Fruit fly (Drosophila melanogaster) whole organism, embryonic: Measurements from ENCODE around the gene CG1951.

Source experiments
- BEAF-32 ChIP-seq: fragments of 200-800 bp; sonication (Bioruptor generic); optimal IDR thresholded peaks from 3 replicates; lab custom pipeline; 2017; ENCODE audit warnings: missing biosample characterization, missing genetic modification characterization, mild to moderate bottlenecking, moderate library complexity, missing genetic modification reagents
- CG10321 ChIP-seq: fragments of 200-800 bp; sonication (Bioruptor generic); IDR thresholded peaks from 2 replicates; pipeline ENCODE4 v1.3.6; 2022; ENCODE audit warnings: missing biosample characterization, missing genetic modification characterization
- CG11560 ChIP-seq: fragments of 200-800 bp; sonication (Bioruptor generic); IDR thresholded peaks from 3 replicates; pipeline ENCODE4 v1.3.6; 2022; ENCODE audit warnings: missing biosample characterization, missing genetic modification characterization
- CG12299 ChIP-seq: fragments of 200-800 bp; sonication (Bioruptor generic); optimal IDR thresholded peaks from 2 replicates; lab custom pipeline; 2018; ENCODE audit warnings: missing biosample characterization, mild to moderate bottlenecking, missing genetic modification characterization
- CG12391 ChIP-seq: fragments of 200-800 bp; sonication (Bioruptor generic); optimal IDR thresholded peaks from 3 replicates; lab custom pipeline; 2018; ENCODE audit warnings: missing biosample characterization, mild to moderate bottlenecking, missing genetic modification characterization, moderate library complexity
- CG12659 ChIP-seq: fragments of 200-800 bp; sonication (Bioruptor generic); optimal IDR thresholded peaks from 3 replicates; lab custom pipeline; 2017; ENCODE audit warnings: mild to moderate bottlenecking, missing biosample characterization, missing genetic modification reagents, missing genetic modification characterization
- CG12769 ChIP-seq: fragments of 200-800 bp; sonication (Bioruptor generic); optimal IDR thresholded peaks from 2 replicates; lab custom pipeline; 2019; ENCODE audit warnings: missing biosample characterization, mild to moderate bottlenecking, missing genetic modification characterization, moderate library complexity
- CG12942 ChIP-seq: fragments of 200-800 bp; sonication (Bioruptor generic); optimal IDR thresholded peaks from 3 replicates; lab custom pipeline; 2016; ENCODE audit warnings: missing biosample characterization, missing genetic modification characterization
- CG13894 ChIP-seq: fragments of 200-800 bp; sonication (Bioruptor generic); optimal IDR thresholded peaks from 3 replicates; lab custom pipeline; 2018; ENCODE audit warnings: missing biosample characterization, mild to moderate bottlenecking, missing genetic modification characterization, moderate library complexity
- CG15011 ChIP-seq: fragments of 200-800 bp; sonication (Bioruptor generic); optimal IDR thresholded peaks from 3 replicates; lab custom pipeline; 2018; ENCODE audit warnings: missing biosample characterization, mild to moderate bottlenecking, missing genetic modification characterization
- CG15073 ChIP-seq: fragments of 200-800 bp; sonication (Bioruptor generic); optimal IDR thresholded peaks from 2 replicates; lab custom pipeline; 2016; ENCODE audit warnings: missing biosample characterization, missing genetic modification characterization
- CG15269 ChIP-seq: fragments of 200-800 bp; sonication (Bioruptor generic); optimal IDR thresholded peaks from 2 replicates; lab custom pipeline; 2018; ENCODE audit warnings: missing biosample characterization, mild to moderate bottlenecking, missing genetic modification characterization, moderate library complexity
- CG15601 ChIP-seq: fragments of 200-800 bp; sonication (Bioruptor generic); optimal IDR thresholded peaks from 3 replicates; lab custom pipeline; 2019; ENCODE audit warnings: missing biosample characterization, mild to moderate bottlenecking, missing genetic modification characterization, moderate library complexity
- CG1602 ChIP-seq: fragments of 200-800 bp; sonication (Bioruptor generic); optimal IDR thresholded peaks from 3 replicates; lab custom pipeline; 2016; ENCODE audit warnings: missing biosample characterization, missing genetic modification characterization
- CG1647 ChIP-seq: fragments of 200-800 bp; sonication (Bioruptor generic); optimal IDR thresholded peaks from 3 replicates; lab custom pipeline; 2016; ENCODE audit warnings: missing biosample characterization, missing genetic modification characterization
- CG16815 ChIP-seq: fragments of 200-800 bp; sonication (Bioruptor generic); optimal IDR thresholded peaks from 3 replicates; lab custom pipeline; 2017; ENCODE audit warnings: missing biosample characterization, mild to moderate bottlenecking, missing genetic modification characterization
- CG1792 ChIP-seq: fragments of 200-800 bp; sonication (Bioruptor generic); optimal IDR thresholded peaks from 2 replicates; lab custom pipeline; 2016; ENCODE audit warnings: missing biosample characterization, missing genetic modification characterization
- CG18262 ChIP-seq: fragments of 200-800 bp; optimal IDR thresholded peaks from 3 replicates; lab custom pipeline; 2019; ENCODE audit warnings: missing biosample characterization, mild to moderate bottlenecking, missing genetic modification characterization, moderate library complexity
- CG18619 ChIP-seq: fragments of 200-800 bp; sonication (Bioruptor generic); optimal IDR thresholded peaks from 3 replicates; lab custom pipeline; 2017; ENCODE audit warnings: missing biosample characterization, mild to moderate bottlenecking, missing genetic modification characterization
- CG6175 ChIP-seq: fragments of 200-800 bp; sonication (Bioruptor generic); IDR thresholded peaks from 3 replicates; pipeline ENCODE4 v1.3.6; 2022; ENCODE audit warnings: missing biosample characterization, missing genetic modification characterization
- CG6765 ChIP-seq: fragments of 200-800 bp; sonication (Bioruptor generic); optimal IDR thresholded peaks from 3 replicates; lab custom pipeline; 2017; ENCODE audit warnings: missing biosample characterization, mild to moderate bottlenecking, missing genetic modification characterization
- CG6854 ChIP-seq: fragments of 200-800 bp; sonication (Bioruptor generic); optimal IDR thresholded peaks from 3 replicates; lab custom pipeline; 2017; ENCODE audit warnings: missing biosample characterization, mild to moderate bottlenecking, missing genetic modification characterization
- CG7745 ChIP-seq: fragments of 200-800 bp; sonication (Bioruptor generic); optimal IDR thresholded peaks from 2 replicates; lab custom pipeline; 2018; ENCODE audit warnings: missing biosample characterization, mild to moderate bottlenecking, missing genetic modification characterization, moderate library complexity
- CG8290 ChIP-seq, 3 experiments: fragments of 200-800 bp; sonication (Bioruptor generic); optimal IDR thresholded peaks; 2 replicates each; lab custom pipeline; 2016 to 2019; ENCODE audit warnings: missing biosample characterization in 3 of 3, missing genetic modification characterization in 3 of 3, mild to moderate bottlenecking in 2 of 3, moderate library complexity in 1 of 3
- CG9437 ChIP-seq: fragments of 200-800 bp; sonication (Bioruptor generic); optimal IDR thresholded peaks from 2 replicates; lab custom pipeline; 2018; ENCODE audit warnings: missing biosample characterization, mild to moderate bottlenecking, missing genetic modification characterization
- CTCF ChIP-seq: fragments of 200-800 bp; sonication (Bioruptor generic); optimal IDR thresholded peaks from 2 replicates; lab custom pipeline; 2017; ENCODE audit warnings: missing biosample characterization, mild to moderate bottlenecking, missing genetic modification characterization, moderate library complexity
- Dll ChIP-seq: fragments of 200-800 bp; sonication (Bioruptor generic); IDR thresholded peaks from 4 replicates; pipeline ENCODE4 v1.3.6; 2022; ENCODE audit warnings: missing biosample characterization, missing genetic modification characterization; ENCODE audit not compliant: partially characterized antibody
- Dp ChIP-seq: fragments of 200-800 bp; sonication (Bioruptor generic); optimal IDR thresholded peaks from 2 replicates; lab custom pipeline; 2018; ENCODE audit warnings: missing biosample characterization, mild to moderate bottlenecking, missing genetic modification characterization, moderate library complexity
- Hmr ChIP-seq: fragments of 200-800 bp; sonication (Bioruptor generic); optimal IDR thresholded peaks from 3 replicates; lab custom pipeline; 2017; ENCODE audit warnings: mild to moderate bottlenecking, missing biosample characterization, missing genetic modification reagents, missing genetic modification characterization
- Hmx ChIP-seq: fragments of 200-800 bp; sonication (Bioruptor generic); optimal IDR thresholded peaks from 2 replicates; lab custom pipeline; 2016; ENCODE audit warnings: missing biosample characterization, missing genetic modification characterization
- Hr78 ChIP-seq, 2 experiments: fragments of 200-800 bp in 1 of 2; fragments of >200 bp in 1 of 2; sonication (Bioruptor generic) in 1 of 2; optimal IDR thresholded peaks; 2 replicates each; lab custom pipeline; 2017 to 2019; ENCODE audit warnings: missing biosample characterization in 2 of 2, missing genetic modification characterization in 2 of 2, mild to moderate bottlenecking in 1 of 2, moderate library complexity in 1 of 2
- Mrtf ChIP-seq: fragments of 200-800 bp; sonication (Bioruptor generic); IDR thresholded peaks from 3 replicates; pipeline ENCODE4 v1.3.6; 2022; ENCODE audit warnings: missing biosample characterization, missing genetic modification characterization
- ash1 ChIP-seq: fragments of 200-800 bp; sonication (Bioruptor generic); optimal IDR thresholded peaks from 2 replicates; lab custom pipeline; 2018; ENCODE audit warnings: missing biosample characterization, mild to moderate bottlenecking, missing genetic modification characterization
- bab2 ChIP-seq: fragments of 200-800 bp; sonication (Bioruptor generic); optimal IDR thresholded peaks from 2 replicates; lab custom pipeline; 2016; ENCODE audit warnings: missing biosample characterization, missing genetic modification characterization
- cato ChIP-seq: fragments of 200-800 bp; sonication (Bioruptor generic); optimal IDR thresholded peaks from 2 replicates; lab custom pipeline; 2016; ENCODE audit warnings: missing biosample characterization, missing genetic modification characterization, borderline replicate concordance
- dati ChIP-seq: fragments of 200-800 bp; sonication (Bioruptor generic); IDR thresholded peaks from 2 replicates; pipeline ENCODE4 v1.3.6; 2022; ENCODE audit warnings: missing biosample characterization, missing genetic modification characterization
- disco-r ChIP-seq: fragments of 200-800 bp; sonication (Bioruptor generic); optimal IDR thresholded peaks from 2 replicates; lab custom pipeline; 2016; ENCODE audit warnings: missing biosample characterization, missing genetic modification characterization
- dpn ChIP-seq, 2 experiments: fragments of 200-800 bp; sonication (Bioruptor generic); optimal IDR thresholded peaks; 3 replicates each; lab custom pipeline; 2016; ENCODE audit warnings: missing biosample characterization in 2 of 2, missing genetic modification characterization in 2 of 2
- ftz-f1 ChIP-seq: fragments of 200-800 bp; sonication (Bioruptor generic); optimal IDR thresholded peaks from 2 replicates; lab custom pipeline; 2016; ENCODE audit warnings: missing biosample characterization, missing genetic modification characterization
- gcm ChIP-seq: fragments of 200-800 bp; sonication (Bioruptor generic); optimal IDR thresholded peaks from 2 replicates; lab custom pipeline; 2019; ENCODE audit warnings: missing biosample characterization, mild to moderate bottlenecking, missing genetic modification characterization, moderate library complexity
- gem ChIP-seq: fragments of 200-800 bp; sonication (Bioruptor generic); optimal IDR thresholded peaks from 2 replicates; lab custom pipeline; 2019; ENCODE audit warnings: missing biosample characterization, mild to moderate bottlenecking, missing genetic modification characterization, moderate library complexity
- grau ChIP-seq: fragments of 200-800 bp; optimal IDR thresholded peaks from 3 replicates; lab custom pipeline; 2019; ENCODE audit warnings: missing biosample characterization, mild to moderate bottlenecking, missing genetic modification characterization, moderate library complexity
- hkb ChIP-seq, 2 experiments: fragments of 200-800 bp in 1 of 2; fragments of >200 bp in 1 of 2; sonication (Bioruptor generic) in 1 of 2; IDR thresholded peaks in 1 of 2; optimal IDR thresholded peaks in 1 of 2; 2 replicates each; pipeline versions ENCODE4 v1.3.6 to Lab custom; 2017 to 2022; ENCODE audit warnings: missing biosample characterization in 1 of 2, missing genetic modification characterization in 1 of 2
- mam ChIP-seq: fragments of 200-800 bp; sonication (Bioruptor generic); optimal IDR thresholded peaks from 3 replicates; lab custom pipeline; 2016; ENCODE audit warnings: missing biosample characterization, missing genetic modification characterization
- pan ChIP-seq, 4 experiments: fragments of >200 bp in 3 of 4; fragments of 200-800 bp in 1 of 4; sonication (Bioruptor generic) in 1 of 4; optimal IDR thresholded peaks in 3 of 4; IDR thresholded peaks in 1 of 4; 2 replicates each; pipeline versions ENCODE4 v1.3.6 to Lab custom; 2017 to 2022; ENCODE audit warnings: missing biosample characterization in 2 of 4, missing genetic modification characterization in 2 of 4, mixed read lengths in 1 of 4
- slou ChIP-seq: fragments of 200-800 bp; sonication (Bioruptor generic); optimal IDR thresholded peaks from 3 replicates; lab custom pipeline; 2016; ENCODE audit warnings: missing biosample characterization, missing genetic modification characterization
- stc ChIP-seq: fragments of 200-800 bp; sonication (Bioruptor generic); IDR thresholded peaks from 2 replicates; pipeline ENCODE4 v1.3.6; 2022; ENCODE audit warnings: missing biosample characterization, missing genetic modification characterization
- trem ChIP-seq: fragments of 200-800 bp; optimal IDR thresholded peaks from 3 replicates; lab custom pipeline; 2019; ENCODE audit warnings: missing biosample characterization, mild to moderate bottlenecking, missing genetic modification characterization, moderate library complexity
- unc-4 ChIP-seq: fragments of 200-800 bp; sonication (Bioruptor generic); IDR thresholded peaks from 2 replicates; pipeline ENCODE4 v1.3.6; 2022; ENCODE audit warnings: missing biosample characterization, missing genetic modification characterization; ENCODE audit not compliant: partially characterized antibody
- wdn ChIP-seq: fragments of 200-800 bp; sonication (Bioruptor generic); IDR thresholded peaks from 2 replicates; pipeline ENCODE4 v1.3.6; 2022; ENCODE audit warnings: missing biosample characterization, missing genetic modification characterization

The CG1951 gene

DNA sequence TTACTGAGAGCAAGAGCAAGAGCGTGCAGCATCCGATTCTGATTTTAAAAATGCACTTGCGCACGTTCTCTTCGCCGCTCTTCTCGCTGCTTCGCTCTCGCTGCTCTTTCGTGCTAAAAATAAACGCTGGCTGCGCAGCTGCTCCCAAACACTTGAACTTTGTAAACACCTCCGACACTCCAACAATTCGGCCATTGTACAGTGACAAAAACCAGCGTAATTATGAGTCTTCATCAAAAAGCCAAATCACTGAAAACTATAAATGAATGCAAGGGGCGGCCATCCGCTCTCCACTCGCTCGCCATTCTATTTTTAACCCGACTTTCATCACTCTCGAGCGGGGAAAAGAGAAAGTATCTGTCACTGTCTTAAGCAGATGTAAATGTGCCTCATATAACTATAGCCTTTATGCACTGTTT is 37.7 kb downstream of the CG1951 start:
- TF ChIP-seq CG1647: no peak
- peak; percentile 19 for TF ChIP-seq CG7745
- no peak for TF ChIP-seq disco-r
- no peak for TF ChIP-seq CG15073 (GFP tag; lab: Kevin White, UChicago)
- no peak for TF ChIP-seq gcm (GFP tag; lab: Kevin White, UChicago)
- no peak for TF ChIP-seq CG10321 (GFP tag; lab: Robert Waterston, UW)
- no peak for TF ChIP-seq ftz-f1 (GFP tag; lab: Kevin White, UChicago)
- no peak for TF ChIP-seq mam
- no peak for TF ChIP-seq CG11560 (tag; lab: Robert Waterston, UW)
- no peak for TF ChIP-seq unc-4 (GFP tag; lab: Robert Waterston, UW)
- no peak for TF ChIP-seq CG8290 (GFP tag; optimal IDR thresholded peaks at IDR 0.05; lab: Kevin White, UChicago)
- TF ChIP-seq CG8290 (tag; optimal IDR thresholded peaks at IDR 0.05; lab: Kevin White, UChicago): peak in 1 of 2 experiments; percentile 23
- TF ChIP-seq CG6175 (GFP tag; lab: Robert Waterston, UW): no peak
- TF ChIP-seq CG12391 (tag; lab: Kevin White, UChicago): peak; percentile 11
- peak; percentile 6 for TF ChIP-seq Hmr (GFP tag; lab: Kevin White, UChicago)
- TF ChIP-seq dati: no peak
- peak; percentile 8 for TF ChIP-seq grau (tag; lab: Kevin White, UChicago)
- TF ChIP-seq slou (GFP tag; lab: Kevin White, UChicago): no peak
- no peak for TF ChIP-seq ash1 (GFP tag; lab: Kevin White, UChicago)
- TF ChIP-seq wdn: no peak
- no peak for TF ChIP-seq pan (optimal IDR thresholded peaks at IDR 0.05; lab: Kevin White, UChicago)
- no peak for TF ChIP-seq pan (GFP tag; optimal IDR thresholded peaks at IDR 0.05 in 1 of 2, IDR thresholded peaks at IDR 0.05 in 1 of 2)
- TF ChIP-seq Mrtf (GFP tag; lab: Robert Waterston, UW): no peak
- TF ChIP-seq CTCF (GFP tag; lab: Kevin White, UChicago): no peak
- TF ChIP-seq BEAF-32: no peak
- TF ChIP-seq CG18262: no peak
- TF ChIP-seq CG15011 (GFP tag; lab: Kevin White, UChicago): no peak
- no peak for TF ChIP-seq CG9437
- TF ChIP-seq CG1602: no peak
- no peak for TF ChIP-seq hkb (optimal IDR thresholded peaks at IDR 0.05; lab: Kevin White, UChicago)
- TF ChIP-seq hkb (GFP tag; IDR thresholded peaks at IDR 0.05; lab: Robert Waterston, UW): no peak
- TF ChIP-seq cato (GFP tag; lab: Kevin White, UChicago): no peak
- TF ChIP-seq CG12659 (GFP tag; lab: Kevin White, UChicago): no peak
- no peak for TF ChIP-seq trem (tag; lab: Kevin White, UChicago)
- no peak for TF ChIP-seq Hmx (GFP tag; lab: Kevin White, UChicago)
- TF ChIP-seq CG16815 (GFP tag; lab: Kevin White, UChicago): no peak
- no peak for TF ChIP-seq CG1792 (GFP tag; lab: Kevin White, UChicago)
- TF ChIP-seq CG6765 (GFP tag; lab: Kevin White, UChicago): no peak
- TF ChIP-seq CG13894 (tag; lab: Kevin White, UChicago): no peak
- TF ChIP-seq stc: no peak
- TF ChIP-seq CG18619 (GFP tag; lab: Kevin White, UChicago): no peak
- peak; percentile 13 for TF ChIP-seq gem (tag; lab: Kevin White, UChicago)
- no peak for TF ChIP-seq Dp (GFP tag; lab: Kevin White, UChicago)
- TF ChIP-seq CG12769 (tag; lab: Kevin White, UChicago): peak; percentile 72
- TF ChIP-seq CG12299 (tag; lab: Kevin White, UChicago): no peak
- no peak for TF ChIP-seq CG15601 (tag; lab: Kevin White, UChicago)
- TF ChIP-seq CG6854: no peak
- TF ChIP-seq dpn (GFP tag; optimal IDR thresholded peaks at IDR 0.05; lab: Kevin White, UChicago): peak in 1 of 2 experiments; percentile 9
- no peak for TF ChIP-seq Dll (GFP tag; lab: Robert Waterston, UW)
- no peak for TF ChIP-seq bab2
- TF ChIP-seq CG12942 (GFP tag; lab: Kevin White, UChicago): no peak
- TF ChIP-seq CG15269 (tag; lab: Kevin White, UChicago): peak; percentile 5
- TF ChIP-seq Hr78 (GFP tag; optimal IDR thresholded peaks at IDR 0.05; lab: Kevin White, UChicago): peak in 1 of 2 experiments; percentile 78
